Worm (Caenorhabditis elegans): ENCODE results near the gene Y54E2A.8.

Y54E2A.8 gene

ce11 chrII:14804259-14804899 is 26.2 kb downstream of the Y54E2A.8 start, which contains the start of gene W01D2.3 (continued):
- peak; percentile 95 for TF ChIP-seq snpc-3.4 (tag; optimal IDR thresholded peaks at IDR 0.05)
- TF ChIP-seq pha-4 (tag; optimal IDR thresholded peaks at IDR 0.05), result no peak
- no peak for TF ChIP-seq F55B11.4 (tag; optimal IDR thresholded peaks at IDR 0.05; ENCODE audit: borderline replicate concordance, insufficient read depth)
- peak; percentile 9; the same call in 1 of the 2 replicates for TF ChIP-seq nhr-120 (GFP tag; IDR thresholded peaks at IDR 0.05)
- TF ChIP-seq fkh-3 (tag; optimal IDR thresholded peaks at IDR 0.05), result no peak
- TF ChIP-seq snpc-4 (GFP tag; optimal IDR thresholded peaks at IDR 0.05), result peak; percentile 96
- peak; percentile 98 to 100 (median 99) for TF ChIP-seq snpc-4 (tag; optimal IDR thresholded peaks at IDR 0.05)
- TF ChIP-seq zim-3 (tag; optimal IDR thresholded peaks at IDR 0.05), result peak; percentile 77
- no peak for TF ChIP-seq egl-44 (GFP tag; IDR thresholded peaks at IDR 0.05)
- no peak for TF ChIP-seq nhr-80 (tag; optimal IDR thresholded peaks at IDR 0.05)
- TF ChIP-seq attf-6 (GFP tag; IDR thresholded peaks at IDR 0.05), result no peak
- no peak for TF ChIP-seq F39B2.1 (GFP tag; IDR thresholded peaks at IDR 0.05)
- TF ChIP-seq snpc-1.1 (tag; optimal IDR thresholded peaks at IDR 0.05; ENCODE audit: insufficient read depth), result peak; percentile 92
- no peak for TF ChIP-seq egrh-3 (GFP tag; IDR thresholded peaks at IDR 0.05)
- TF ChIP-seq madf-10 (tag; optimal IDR thresholded peaks at IDR 0.05), result peak; percentile 7
- TF ChIP-seq ceh-27 (GFP tag; optimal IDR thresholded peaks at IDR 0.05), result peak; percentile 52
- peak; percentile 76 for TF ChIP-seq snpc-1.3 (tag; optimal IDR thresholded peaks at IDR 0.05; ENCODE audit: insufficient read depth)
- peak; percentile 89 for TF ChIP-seq lin-40 (tag; optimal IDR thresholded peaks at IDR 0.05)
- TF ChIP-seq mel-28 (tag; optimal IDR thresholded peaks at IDR 0.05; ENCODE audit: borderline replicate concordance), result peak; percentile 58
- peak; percentile 0 for TF ChIP-seq unc-62 (GFP tag; optimal IDR thresholded peaks at IDR 0.05)
- 0 out of 2 replicates have a peak, but pooled peaks have one; percentile 4 for TF ChIP-seq ztf-25 (GFP tag; IDR thresholded peaks at IDR 0.05)
- TF ChIP-seq ztf-3 (GFP tag; optimal IDR thresholded peaks at IDR 0.05), result peak; percentile 43
- TF ChIP-seq C17E4.6 (GFP tag; IDR thresholded peaks at IDR 0.05), result no peak
- TF ChIP-seq pbrm-1 (GFP tag; IDR thresholded peaks at IDR 0.05), result peak; percentile 47; the same call in 1 of the 2 replicates
- TF ChIP-seq ztf-26 (tag; optimal IDR thresholded peaks at IDR 0.05), result peak; percentile 75
- TF ChIP-seq aptf-3 (GFP tag; IDR thresholded peaks at IDR 0.05), result no peak
- no peak for TF ChIP-seq mxl-1 (tag; optimal IDR thresholded peaks at IDR 0.05)
- TF ChIP-seq lin-26 (GFP tag; IDR thresholded peaks at IDR 0.05), result peak; percentile 69; the same call in 1 of the 2 replicates
- TF ChIP-seq Y67H2A.10 (GFP tag; conservative IDR thresholded peaks at IDR 0.05), result no peak
- TF ChIP-seq Y79H2A.3 (GFP tag; conservative IDR thresholded peaks at IDR 0.05), result no peak
- TF ChIP-seq dox-1 (GFP tag; IDR thresholded peaks at IDR 0.05), result peak; percentile 76
- TF ChIP-seq ceh-58 (GFP tag; IDR thresholded peaks at IDR 0.05), result no peak
- TF ChIP-seq ztf-18 (tag; optimal IDR thresholded peaks at IDR 0.05), result peak; percentile 38
- TF ChIP-seq xnd-1 (tag; optimal IDR thresholded peaks at IDR 0.05), result peak; percentile 39
- peak; percentile 91 for TF ChIP-seq ZK185.1 (tag; optimal IDR thresholded peaks at IDR 0.05; ENCODE audit: poor library complexity, severe bottlenecking)
- TF ChIP-seq atf-7 (tag; optimal IDR thresholded peaks at IDR 0.05), result peak; percentile 80
- TF ChIP-seq let-526 (GFP tag; IDR thresholded peaks at IDR 0.05), result no peak
- peak; percentile 70 for TF ChIP-seq chd-7 (tag; optimal IDR thresholded peaks at IDR 0.05)
- TF ChIP-seq B0019.2 (GFP tag; conservative IDR thresholded peaks at IDR 0.05), result no peak
- no peak for TF ChIP-seq egl-18 (GFP tag; IDR thresholded peaks at IDR 0.05)
- TF ChIP-seq F57C9.4 (tag; optimal IDR thresholded peaks at IDR 0.05), result no peak
- peak; percentile 59 for TF ChIP-seq K12H6.12 (tag; optimal IDR thresholded peaks at IDR 0.05)
- TF ChIP-seq ceh-91 (GFP tag; IDR thresholded peaks at IDR 0.05), result no peak
- TF ChIP-seq lin-35 (GFP tag; optimal IDR thresholded peaks at IDR 0.05), result peak in 1 of 3 experiments; percentile 65
- TF ChIP-seq ceh-100 (GFP tag; IDR thresholded peaks at IDR 0.05), result no peak
- peak; percentile 60; the same call in 1 of the 2 replicates for TF ChIP-seq hmg-1.2 (GFP tag; IDR thresholded peaks at IDR 0.05)
- TF ChIP-seq B0336.3 (GFP tag; IDR thresholded peaks at IDR 0.05), result no peak; the same call in 1 of the 2 replicates
